Worm (Caenorhabditis elegans): Measurements from ENCODE around the gene C30B5.6.

ce11 chrII:6263685-6264084, 41.2 kb upstream of the C30B5.6 start, which contains the start of gene F13H8.3:
- no peak for TF ChIP-seq nhr-11 (tag; optimal IDR thresholded peaks at IDR 0.05)
- no peak for TF ChIP-seq skn-1 (tag; optimal IDR thresholded peaks at IDR 0.05)
- no peak for TF ChIP-seq lin-13 (GFP tag; optimal IDR thresholded peaks at IDR 0.05)
- TF ChIP-seq blmp-1 (tag; optimal IDR thresholded peaks at IDR 0.05), result no peak
- TF ChIP-seq mdl-1 (tag; optimal IDR thresholded peaks at IDR 0.05), result no peak
- TF ChIP-seq nhr-85 (tag), result no peak
- TF ChIP-seq lsy-2 (tag; optimal IDR thresholded peaks at IDR 0.05), result no peak
- TF ChIP-seq fkh-8 (tag; optimal IDR thresholded peaks at IDR 0.05), result no peak
- TF ChIP-seq tbx-2 (tag; optimal IDR thresholded peaks at IDR 0.05), result no peak
- TF ChIP-seq hlh-4 (tag; optimal IDR thresholded peaks at IDR 0.05), result no peak
- no peak for TF ChIP-seq lin-39 (tag; optimal IDR thresholded peaks at IDR 0.05)
- TF ChIP-seq unc-30 (tag; optimal IDR thresholded peaks at IDR 0.05), result no peak
